Fruit fly (Drosophila melanogaster) whole organism, wandering third instar larva: ENCODE results near the gene Cyp310a1.

ENCODE experiments used
- CG32264 ChIP-seq: fragments of 200-800 bp; sonication (Bioruptor generic); optimal IDR thresholded peaks from 2 replicates; lab custom pipeline; 2016; ENCODE audit warnings: missing biosample characterization, missing genetic modification characterization
- CG9705 ChIP-seq: fragments of 200-800 bp; sonication (Bioruptor generic); optimal IDR thresholded peaks from 2 replicates; lab custom pipeline; 2018; ENCODE audit warnings: missing biosample characterization, mild to moderate bottlenecking, missing genetic modification characterization
- Dfd ChIP-seq: fragments of >200 bp; optimal IDR thresholded peaks from 2 replicates; lab custom pipeline; 2017; ENCODE audit warnings: missing biosample characterization, missing genetic modification characterization
- HLH106 ChIP-seq: fragments of 200-800 bp; optimal IDR thresholded peaks from 3 replicates; lab custom pipeline; 2019; ENCODE audit warnings: missing biosample characterization, mild to moderate bottlenecking, missing genetic modification characterization, moderate library complexity
- Hnf4 ChIP-seq: fragments of 200-800 bp; sonication (Bioruptor generic); optimal IDR thresholded peaks from 2 replicates; lab custom pipeline; 2016; ENCODE audit warnings: missing biosample characterization, mild to moderate bottlenecking, missing genetic modification characterization
- Hr78 ChIP-seq: fragments of >200 bp; optimal IDR thresholded peaks from 2 replicates; lab custom pipeline; 2017; ENCODE audit warnings: missing biosample characterization, missing genetic modification characterization
- Hr83 ChIP-seq: fragments of 200-300 bp; sonication (Bioruptor generic); optimal IDR thresholded peaks from 2 replicates; lab custom pipeline; 2016; ENCODE audit warnings: missing biosample characterization, mild to moderate bottlenecking, missing genetic modification characterization, moderate library complexity; ENCODE audit not compliant: poor library complexity, severe bottlenecking
- Jra ChIP-seq: sonication (Bioruptor generic); optimal IDR thresholded peaks from 2 replicates; lab custom pipeline; 2016; ENCODE audit warnings: missing biosample characterization, missing genetic modification characterization
- Mio ChIP-seq: sonication (Bioruptor generic); optimal IDR thresholded peaks from 2 replicates; lab custom pipeline; 2016; ENCODE audit warnings: missing biosample characterization, missing genetic modification characterization
- Myc ChIP-seq: fragments of >200 bp; optimal IDR thresholded peaks from 2 replicates; lab custom pipeline; 2017
- N ChIP-seq: fragments of >200 bp; optimal IDR thresholded peaks from 2 replicates; lab custom pipeline; 2018; ENCODE audit warnings: missing biosample characterization, missing external identifiers, missing genetic modification characterization
- OdsH ChIP-seq: fragments of 200-800 bp; sonication (Bioruptor generic); optimal IDR thresholded peaks from 2 replicates; lab custom pipeline; 2016; ENCODE audit warnings: missing biosample characterization, mild to moderate bottlenecking, missing genetic modification characterization
- Rel ChIP-seq, 2 experiments: fragments of 200-800 bp; sonication (Bioruptor generic) in 1 of 2; optimal IDR thresholded peaks; 2 replicates in 1 of 2; 3 replicates in 1 of 2; lab custom pipeline; 2016 to 2019; ENCODE audit warnings: mild to moderate bottlenecking in 2 of 2, missing biosample characterization in 2 of 2, missing genetic modification characterization in 2 of 2, moderate library complexity in 1 of 2
- Sp1 ChIP-seq: fragments of 200-800 bp; sonication (Bioruptor generic); optimal IDR thresholded peaks from 3 replicates; lab custom pipeline; 2019; ENCODE audit warnings: missing biosample characterization, mild to moderate bottlenecking, missing genetic modification characterization, moderate library complexity
- Vsx2 ChIP-seq: fragments of 200-300, 225-300 bp; sonication (Bioruptor generic); optimal IDR thresholded peaks from 2 replicates; lab custom pipeline; 2018; ENCODE audit warnings: missing biosample characterization, missing genetic modification characterization; ENCODE audit not compliant: partially characterized antibody
- br ChIP-seq: fragments of 200-800 bp; sonication (Bioruptor generic); optimal IDR thresholded peaks from 2 replicates; lab custom pipeline; 2016; ENCODE audit warnings: missing biosample characterization, missing genetic modification characterization
- brk ChIP-seq: fragments of 200-800 bp; sonication (Bioruptor generic); optimal IDR thresholded peaks from 2 replicates; lab custom pipeline; 2016; ENCODE audit warnings: missing biosample characterization, mild to moderate bottlenecking, missing genetic modification characterization
- dl ChIP-seq, 2 experiments: fragments of 175-275, 200-275 bp in 1 of 2; fragments of 200-275 bp in 1 of 2; sonication (Bioruptor generic); optimal IDR thresholded peaks; lab custom pipeline; 2018; ENCODE audit warnings: mild to moderate bottlenecking in 2 of 2, missing biosample characterization in 2 of 2, missing genetic modification characterization in 2 of 2, moderate library complexity in 2 of 2; ENCODE audit not compliant: partially characterized antibody in 2 of 2, insufficient read depth in 1 of 2
- dmrt93B ChIP-seq: fragments of 200-800 bp; sonication (Bioruptor generic); optimal IDR thresholded peaks from 2 replicates; lab custom pipeline; 2018; ENCODE audit warnings: missing biosample characterization, mild to moderate bottlenecking, missing genetic modification characterization
- ey ChIP-seq: fragments of 200-800 bp; sonication (Bioruptor generic); optimal IDR thresholded peaks from 2 replicates; lab custom pipeline; 2016; ENCODE audit warnings: missing biosample characterization, missing genetic modification characterization
- foxo ChIP-seq, 2 experiments: fragments of 200-800 bp; sonication (Bioruptor generic); optimal IDR thresholded peaks; 2 replicates in 1 of 2; 3 replicates in 1 of 2; lab custom pipeline; 2016 to 2017; ENCODE audit warnings: missing biosample characterization in 2 of 2, missing genetic modification characterization in 2 of 2
- fru ChIP-seq: fragments of 200-800 bp; sonication (Bioruptor generic); optimal IDR thresholded peaks from 3 replicates; lab custom pipeline; 2016; ENCODE audit warnings: missing biosample characterization, mild to moderate bottlenecking, missing genetic modification characterization
- h ChIP-seq: fragments of 200-800 bp; sonication (Bioruptor generic); optimal IDR thresholded peaks from 3 replicates; lab custom pipeline; 2016; ENCODE audit warnings: missing biosample characterization, mild to moderate bottlenecking, missing genetic modification characterization
- pan ChIP-seq: fragments of >200 bp; optimal IDR thresholded peaks from 2 replicates; lab custom pipeline; 2017
- psq ChIP-seq: fragments of 200-800 bp; sonication (Bioruptor generic); optimal IDR thresholded peaks from 3 replicates; lab custom pipeline; 2017; ENCODE audit warnings: missing biosample characterization, mild to moderate bottlenecking, missing genetic modification characterization, moderate library complexity
- rgr ChIP-seq: fragments of 200-800 bp; sonication (Bioruptor generic); optimal IDR thresholded peaks from 3 replicates; lab custom pipeline; 2016; ENCODE audit warnings: missing biosample characterization, mild to moderate bottlenecking, missing genetic modification characterization
- sv ChIP-seq: fragments of 200-800 bp; sonication (Bioruptor generic); optimal IDR thresholded peaks from 3 replicates; lab custom pipeline; 2016; ENCODE audit warnings: missing biosample characterization, missing genetic modification characterization
- usp ChIP-seq: fragments of >200 bp; optimal IDR thresholded peaks from 2 replicates; lab custom pipeline; 2017; ENCODE audit warnings: missing biosample characterization, missing genetic modification characterization
- woc ChIP-seq: sonication (Bioruptor generic); optimal IDR thresholded peaks from 2 replicates; lab custom pipeline; 2016; ENCODE audit warnings: missing biosample characterization, mild to moderate bottlenecking, missing genetic modification characterization

The Cyp310a1 gene

DNA sequence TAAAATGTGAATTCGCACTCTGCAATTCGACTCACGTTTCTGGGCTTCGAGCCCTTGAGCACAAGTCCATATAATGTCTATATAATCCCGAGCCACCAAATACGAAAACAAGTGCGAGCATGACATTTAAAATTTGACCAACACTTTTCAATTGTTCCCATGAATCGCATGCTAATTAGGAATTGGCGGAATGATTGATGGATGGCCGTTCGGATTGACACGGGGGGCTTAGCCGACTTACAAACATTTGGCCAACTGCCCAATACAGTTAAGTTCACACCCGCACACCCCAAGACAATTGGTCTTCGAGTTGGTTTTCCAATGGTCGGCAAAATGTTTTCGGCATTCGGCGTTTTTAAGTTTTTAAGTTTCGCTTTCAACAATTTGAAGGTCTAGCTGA, 11.7 kb downstream of the Cyp310a1 start:
- no peak for TF ChIP-seq Hr83
- TF ChIP-seq Hnf4 (GFP tag; lab: Kevin White, UChicago) = no peak
- TF ChIP-seq fru (GFP tag; lab: Kevin White, UChicago) = no peak

DNA sequence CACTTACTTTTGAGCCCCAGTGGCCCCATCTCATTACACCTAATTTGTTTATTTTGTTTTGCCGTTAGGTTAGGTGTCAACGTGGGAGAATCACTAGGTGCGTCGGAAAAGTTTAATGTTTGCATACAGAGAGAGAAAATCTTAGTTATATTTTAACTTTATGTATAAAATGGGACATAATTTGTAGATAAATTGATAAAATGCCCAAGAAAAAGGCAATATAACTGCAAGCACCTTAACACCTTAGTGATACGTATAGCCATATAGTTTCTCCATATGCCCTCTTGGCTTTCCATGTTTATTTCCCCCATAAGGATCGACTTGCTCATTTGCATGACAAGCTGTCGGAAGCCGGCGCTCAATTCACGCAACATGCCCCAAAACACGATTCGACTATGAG, 13.9 kb downstream of the Cyp310a1 start:
- TF ChIP-seq ey (GFP tag; lab: Kevin White, UChicago) (no peak), sv (no peak), pan (lab: Kevin White, UChicago) (no peak), CG9705 (GFP tag; lab: Kevin White, UChicago) (no peak), Hnf4 (GFP tag; lab: Kevin White, UChicago) (no peak), Dfd (no peak), OdsH (GFP tag; lab: Kevin White, UChicago) (no peak), br (GFP tag; lab: Kevin White, UChicago) (no peak), N (GFP tag; lab: Kevin White, UChicago) (no peak), Mio (GFP tag; lab: Kevin White, UChicago) (no peak), brk (GFP tag; lab: Kevin White, UChicago) (no peak), dmrt93B (GFP tag; lab: Kevin White, UChicago) (no peak), Vsx2 (no peak), Rel (GFP tag; optimal IDR thresholded peaks at IDR 0.05; lab: Kevin White, UChicago) (no peak), Rel (tag; optimal IDR thresholded peaks at IDR 0.05; lab: Kevin White, UChicago) (no peak)
- TF ChIP-seq, all 38 proteins: peak for 0

DNA sequence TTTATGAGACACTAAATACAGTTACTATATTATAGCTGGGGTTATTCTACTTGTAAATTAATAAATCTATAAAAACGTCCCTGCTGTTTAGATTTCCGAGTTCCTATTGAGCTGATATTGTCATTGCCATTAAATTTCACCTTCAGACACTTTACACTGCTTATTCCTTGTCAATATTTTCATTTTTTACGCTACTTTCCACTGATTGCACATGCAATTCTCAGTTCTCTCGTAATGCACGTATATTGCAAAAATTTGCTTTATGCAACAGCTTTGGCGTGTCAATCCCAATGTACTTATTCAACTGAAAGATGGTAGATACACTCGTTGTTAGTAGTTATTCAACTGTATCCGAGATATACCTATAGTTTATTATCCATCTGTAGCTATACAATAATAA, 20.4 kb downstream of the Cyp310a1 start:
- TF ChIP-seq Jra (GFP tag; lab: Kevin White, UChicago) = no peak
- TF ChIP-seq CG32264 (GFP tag; lab: Kevin White, UChicago) = no peak

DNA sequence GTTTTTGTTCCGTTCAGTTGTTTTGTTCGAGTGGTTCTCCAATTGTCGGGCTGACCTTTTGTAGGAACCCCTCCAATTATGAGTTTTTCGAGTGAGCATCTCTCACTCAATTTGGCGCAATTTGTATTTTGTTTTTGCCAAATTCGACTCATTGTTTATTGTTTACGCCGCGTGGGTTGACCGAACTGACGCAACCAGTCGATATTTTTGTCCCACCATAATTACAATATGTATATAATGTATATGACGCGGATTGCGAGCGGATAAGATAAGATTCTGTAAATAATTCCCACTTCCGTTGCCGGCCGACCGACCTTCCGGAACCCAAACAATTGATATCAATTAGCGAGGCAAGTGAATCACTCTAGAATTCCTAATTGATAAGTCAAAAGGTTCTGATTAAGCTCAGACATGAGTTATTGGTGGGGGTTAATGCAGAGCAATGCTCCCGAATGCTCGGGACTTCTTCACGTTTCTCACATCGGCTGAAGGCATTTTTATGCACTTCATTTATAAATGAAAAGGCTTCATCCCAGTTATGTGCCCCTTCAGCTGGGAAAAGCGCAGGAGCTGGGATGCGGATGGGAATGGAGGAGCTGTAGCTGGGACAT, 22.1 kb downstream of the Cyp310a1 start:
- TF ChIP-seq Mio (GFP tag; lab: Kevin White, UChicago) = no peak
- TF ChIP-seq usp (GFP tag; lab: Kevin White, UChicago) = no peak
- TF ChIP-seq Rel (GFP tag; optimal IDR thresholded peaks at IDR 0.05; lab: Kevin White, UChicago) = no peak
- peak; percentile 36 for TF ChIP-seq Rel (tag; optimal IDR thresholded peaks at IDR 0.05; lab: Kevin White, UChicago)
- no peak for TF ChIP-seq dl (GFP tag; optimal IDR thresholded peaks at IDR 0.05; lab: Kevin White, UChicago; ENCODE audit: insufficient read depth in 1 of 2, partially characterized antibody in 2 of 2)

DNA sequence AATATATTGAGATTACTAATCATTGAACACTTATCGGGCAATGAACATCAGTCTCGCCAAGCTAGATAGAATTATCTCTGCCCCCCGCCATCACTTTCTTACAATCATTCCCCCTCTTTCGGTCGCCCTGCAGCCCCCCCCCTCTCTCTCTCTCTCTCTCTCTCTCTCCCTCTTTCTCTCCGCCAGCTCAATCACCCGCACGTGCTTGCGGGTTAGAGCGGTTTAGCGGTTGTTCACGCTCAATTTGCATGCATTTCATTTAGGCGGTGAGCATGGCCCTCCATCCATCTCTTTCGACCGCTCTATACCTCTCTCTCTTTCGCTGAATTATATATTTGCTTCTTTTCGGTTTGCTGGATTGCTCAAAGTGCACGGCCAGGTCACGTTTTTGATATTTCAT, 23.7 kb downstream of the Cyp310a1 start:
- TF ChIP-seq ey (GFP tag; lab: Kevin White, UChicago) (no peak), Rel (GFP tag; optimal IDR thresholded peaks at IDR 0.05; lab: Kevin White, UChicago) (no peak), Rel (tag; optimal IDR thresholded peaks at IDR 0.05; lab: Kevin White, UChicago) (peak; percentile 36)

DNA sequence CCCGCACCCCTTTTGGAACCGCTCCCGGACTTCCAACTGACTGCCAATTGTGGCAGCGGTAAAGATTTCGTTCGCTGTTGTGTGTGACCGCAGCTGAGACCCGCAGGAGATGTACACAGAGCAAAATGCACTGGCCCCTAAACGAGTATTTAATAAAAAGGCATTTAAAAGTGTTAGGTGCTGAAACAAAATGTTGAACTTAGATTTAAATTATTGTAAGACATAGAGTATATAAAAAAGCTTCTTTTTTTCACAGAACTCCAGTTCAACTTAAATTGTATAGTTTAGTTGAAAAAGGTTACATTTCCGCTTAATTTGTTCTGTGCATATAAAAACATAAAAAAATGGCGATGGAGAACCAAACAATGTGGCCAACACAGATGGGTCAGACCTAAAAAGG, 24.7 kb downstream of the Cyp310a1 start:
- TF ChIP-seq ey (GFP tag; lab: Kevin White, UChicago) (peak; percentile 70), Myc (no peak), dmrt93B (GFP tag; lab: Kevin White, UChicago) (peak; percentile 39), Hr78 (GFP tag; lab: Kevin White, UChicago) (no peak), psq (GFP tag; lab: Kevin White, UChicago) (peak; percentile 59), br (GFP tag; lab: Kevin White, UChicago) (peak; percentile 64), Sp1 (GFP tag; lab: Kevin White, UChicago) (peak; percentile 64), woc (GFP tag; lab: Kevin White, UChicago) (peak; percentile 42), fru (GFP tag; lab: Kevin White, UChicago) (peak; percentile 81), Hnf4 (GFP tag; lab: Kevin White, UChicago) (peak; percentile 41), OdsH (GFP tag; lab: Kevin White, UChicago) (peak; percentile 56), rgr (GFP tag; lab: Kevin White, UChicago) (peak; percentile 58), HLH106 (tag; lab: Kevin White, UChicago) (peak; percentile 54), h (peak; percentile 64), foxo (GFP tag; optimal IDR thresholded peaks at IDR 0.05; lab: Kevin White, UChicago) (peak in 1 of 2 experiments; percentile 78), N (GFP tag; lab: Kevin White, UChicago) (no peak)
- TF ChIP-seq, all 38 proteins: peak for 13
